Worm (Caenorhabditis elegans): ENCODE data around the gene srx-108.
A peak's percentile ranks its signal among the peaks of the same experiment; 100 is the strongest.

Gene srx-108

ce11 chrII:3699591-3699990 is 5.8 kb upstream of the srx-108 start, which contains the start of gene srx-104:
TSS of gene srx-104 (minus strand) at chrII:3699691.
- no peak for TF ChIP-seq sup-37 (GFP tag; optimal IDR thresholded peaks at IDR 0.05)
- no peak for TF ChIP-seq mef-2 (tag; optimal IDR thresholded peaks at IDR 0.05)
- no peak for TF ChIP-seq Y116A8C.19 (tag; optimal IDR thresholded peaks at IDR 0.05; ENCODE audit: borderline replicate concordance)
- TF ChIP-seq hpl-2 (GFP tag; optimal IDR thresholded peaks at IDR 0.05) = no peak
- TF ChIP-seq nhr-90 (tag; optimal IDR thresholded peaks at IDR 0.05; ENCODE audit: poor library complexity) = no peak
- no peak for TF ChIP-seq nhr-85 (tag)
- no peak for TF ChIP-seq zag-1 (tag; optimal IDR thresholded peaks at IDR 0.05)
- no peak for TF ChIP-seq lin-15B (tag; optimal IDR thresholded peaks at IDR 0.05)
- TF ChIP-seq skn-1 (tag; optimal IDR thresholded peaks at IDR 0.05) = no peak
- no peak for TF ChIP-seq dsc-1 (tag; optimal IDR thresholded peaks at IDR 0.05)
- no peak for TF ChIP-seq nhr-11 (tag; optimal IDR thresholded peaks at IDR 0.05)

ce11 chrII:3701305-3701704 is 4.1 kb upstream of the srx-108 start, which contains the start of gene srx-105:
TSS of gene srx-105 (minus strand) at chrII:3701405.
- TF ChIP-seq egl-27 (tag; optimal IDR thresholded peaks at IDR 0.05) (no peak), nhr-85 (tag) (no peak), ces-1 (GFP tag; optimal IDR thresholded peaks at IDR 0.05) (no peak), nhr-12 (tag; optimal IDR thresholded peaks at IDR 0.05) (no peak)

- TF ChIP-seq C34B4.2 (tag; optimal IDR thresholded peaks at IDR 0.05) (no peak), elt-2 (tag; optimal IDR thresholded peaks at IDR 0.05) (no peak)
These were observed 3.8 kb downstream of the srx-108 start, which contains the start of gene srx-110 for ce11 chrII:3709255-3709654. TSS of gene srx-110 (plus strand) at chrII:3709555.

ce11 chrII:3711047-3711446 is 5.6 kb downstream of the srx-108 start, which contains the start of gene fbxc-53:
TSS of gene fbxc-53 (plus strand) at chrII:3711291.
- TF ChIP-seq fkh-8 (tag; optimal IDR thresholded peaks at IDR 0.05) (peak; percentile 45), dsc-1 (tag; optimal IDR thresholded peaks at IDR 0.05) (peak; percentile 77), nhr-77 (tag; optimal IDR thresholded peaks at IDR 0.05) (no peak)

ce11 chrII:3714595-3714994 is 9.2 kb downstream of the srx-108 start, which contains the start of gene srh-100:
TSS of gene srh-100 (minus strand) at chrII:3714695.
- TF ChIP-seq isw-1 (GFP tag; IDR thresholded peaks at IDR 0.05) (no peak), unc-130 (tag; optimal IDR thresholded peaks at IDR 0.05) (no peak), unc-62 (GFP tag; optimal IDR thresholded peaks at IDR 0.05) (no peak), nhr-20 (tag; optimal IDR thresholded peaks at IDR 0.05) (no peak), nhr-28 (tag; optimal IDR thresholded peaks at IDR 0.05) (no peak), sptf-1 (tag; optimal IDR thresholded peaks at IDR 0.05) (no peak), lin-13 (GFP tag; optimal IDR thresholded peaks at IDR 0.05) (no peak)

- no peak for TF ChIP-seq nhr-76 (tag; optimal IDR thresholded peaks at IDR 0.05)
- TF ChIP-seq nhr-84 (tag; optimal IDR thresholded peaks at IDR 0.05) = no peak
- TF ChIP-seq lsy-2 (tag; optimal IDR thresholded peaks at IDR 0.05) = no peak
- TF ChIP-seq efl-1 (optimal IDR thresholded peaks at IDR 0.05) = no peak
- no peak for TF ChIP-seq efl-1 (GFP tag; optimal IDR thresholded peaks at IDR 0.05 in 1 of 2)
- TF ChIP-seq nhr-19 (GFP tag; conservative IDR thresholded peaks at IDR 0.05) = no peak
- no peak for TF ChIP-seq F16B12.6 (tag; optimal IDR thresholded peaks at IDR 0.05)
- TF ChIP-seq mef-2 (tag; optimal IDR thresholded peaks at IDR 0.05) = no peak
- TF ChIP-seq unc-98 (GFP tag; IDR thresholded peaks at IDR 0.05) = no peak
- TF ChIP-seq tlp-1 (tag; optimal IDR thresholded peaks at IDR 0.05) = no peak
- no peak for TF ChIP-seq alr-1 (tag; optimal IDR thresholded peaks at IDR 0.05; ENCODE audit: borderline replicate concordance)
- no peak for TF ChIP-seq blmp-1 (tag; optimal IDR thresholded peaks at IDR 0.05)
- TF ChIP-seq mdl-1 (tag; optimal IDR thresholded peaks at IDR 0.05) = no peak
- no peak for TF ChIP-seq ceh-63 (GFP tag; optimal IDR thresholded peaks at IDR 0.05)
- TF ChIP-seq hlh-4 (tag; optimal IDR thresholded peaks at IDR 0.05) = no peak
- no peak for TF ChIP-seq zag-1 (tag; optimal IDR thresholded peaks at IDR 0.05)
- TF ChIP-seq ceh-88 (GFP tag; IDR thresholded peaks at IDR 0.05) = no peak
These were observed 11.0 kb downstream of the srx-108 start, which contains the start of gene srh-99 for ce11 chrII:3716455-3716854. TSS of gene srh-99 (minus strand) at chrII:3716555.

Data from whole organism, L1 larva.